Worm (Caenorhabditis elegans): ENCODE measurements around the gene aqp-10.
A peak's percentile ranks its signal among the peaks of the same experiment; 100 is the strongest.

aqp-10 gene

ce11 chrII:9774653-9775052 lies 5.0 kb upstream of the aqp-10 start (continued):
- TF ChIP-seq irx-1 (tag; optimal IDR thresholded peaks at IDR 0.05), result peak; percentile 61
- no peak for TF ChIP-seq fkh-4 (tag; optimal IDR thresholded peaks at IDR 0.05; ENCODE audit: borderline replicate concordance)
- peak in 2 of 6 experiments; percentile 17 to 49 for TF ChIP-seq elt-3 (tag; optimal IDR thresholded peaks at IDR 0.05)
- no peak for TF ChIP-seq lin-13 (GFP tag; optimal IDR thresholded peaks at IDR 0.05)
- TF ChIP-seq aly-2 (tag; optimal IDR thresholded peaks at IDR 0.05), result peak; percentile 42
- TF ChIP-seq unc-62 (GFP tag; optimal IDR thresholded peaks at IDR 0.05), result no peak
- TF ChIP-seq snu-23 (GFP tag; optimal IDR thresholded peaks at IDR 0.05), result peak; percentile 72
- TF ChIP-seq snpc-4 (tag; optimal IDR thresholded peaks at IDR 0.05), result peak; percentile 37
- TF ChIP-seq elt-2 (tag; optimal IDR thresholded peaks at IDR 0.05), result peak; percentile 41
- no peak for TF ChIP-seq Y116A8C.19 (tag; optimal IDR thresholded peaks at IDR 0.05; ENCODE audit: borderline replicate concordance)
- TF ChIP-seq nhr-85 (tag), result peak; percentile 58
- peak in 1 of 2 experiments; percentile 62 for TF ChIP-seq mdl-1 (tag; optimal IDR thresholded peaks at IDR 0.05)
- no peak for TF ChIP-seq vab-15 (tag; optimal IDR thresholded peaks at IDR 0.05)
- TF ChIP-seq swsn-7 (tag; optimal IDR thresholded peaks at IDR 0.05), result peak; percentile 75
- peak; percentile 50 for TF ChIP-seq jun-1 (tag; optimal IDR thresholded peaks at IDR 0.05)
- TF ChIP-seq pag-3 (tag; optimal IDR thresholded peaks at IDR 0.05; ENCODE audit: borderline replicate concordance, insufficient read depth), result no peak
- TF ChIP-seq ztf-11 (tag; optimal IDR thresholded peaks at IDR 0.05), result peak in 1 of 2 experiments; percentile 71
- TF ChIP-seq blmp-1 (tag; optimal IDR thresholded peaks at IDR 0.05), result no peak
- peak; percentile 77 for TF ChIP-seq nhr-47 (tag; optimal IDR thresholded peaks at IDR 0.05)
- TF ChIP-seq nhr-12 (tag; optimal IDR thresholded peaks at IDR 0.05), result no peak
- no peak for TF ChIP-seq alr-1 (tag; optimal IDR thresholded peaks at IDR 0.05; ENCODE audit: borderline replicate concordance)
- no peak for TF ChIP-seq fos-1 (tag; optimal IDR thresholded peaks at IDR 0.05)
- peak; percentile 48 to 68 for TF ChIP-seq lin-35 (GFP tag; optimal IDR thresholded peaks at IDR 0.05)
- TF ChIP-seq lir-3 (tag; optimal IDR thresholded peaks at IDR 0.05; ENCODE audit: poor library complexity), result peak; percentile 53
- TF ChIP-seq ceh-63 (GFP tag; optimal IDR thresholded peaks at IDR 0.05), result no peak
- peak; percentile 82 for TF ChIP-seq dsc-1 (tag; optimal IDR thresholded peaks at IDR 0.05)
- TF ChIP-seq ztf-4 (tag; optimal IDR thresholded peaks at IDR 0.05), result no peak
- peak; percentile 16 for TF ChIP-seq hlh-4 (tag; optimal IDR thresholded peaks at IDR 0.05)
- peak; percentile 56 for TF ChIP-seq pax-3 (tag; optimal IDR thresholded peaks at IDR 0.05)
- no peak for TF ChIP-seq grh-1 (GFP tag; IDR thresholded peaks at IDR 0.05)

- no peak for TF ChIP-seq F16B12.6 (tag; optimal IDR thresholded peaks at IDR 0.05)
- TF ChIP-seq unc-130 (tag; optimal IDR thresholded peaks at IDR 0.05), result peak; percentile 41
- no peak for TF ChIP-seq egl-13 (tag; optimal IDR thresholded peaks at IDR 0.05)
- no peak for TF ChIP-seq snu-23 (GFP tag; optimal IDR thresholded peaks at IDR 0.05)
- peak; percentile 4 for TF ChIP-seq fkh-4 (tag; optimal IDR thresholded peaks at IDR 0.05; ENCODE audit: borderline replicate concordance)
- peak; percentile 35 for TF ChIP-seq lin-14 (GFP tag; optimal IDR thresholded peaks at IDR 0.05)
- no peak for TF ChIP-seq nhr-19 (GFP tag; conservative IDR thresholded peaks at IDR 0.05)
- TF ChIP-seq lin-39 (tag; optimal IDR thresholded peaks at IDR 0.05), result no peak
- no peak for TF ChIP-seq fos-1 (tag; optimal IDR thresholded peaks at IDR 0.05)
- TF ChIP-seq pag-3 (tag; optimal IDR thresholded peaks at IDR 0.05; ENCODE audit: borderline replicate concordance, insufficient read depth), result peak; percentile 97
- TF ChIP-seq rnt-1 (tag; optimal IDR thresholded peaks at IDR 0.05), result peak; percentile 58
- no peak for TF ChIP-seq nhr-90 (tag; optimal IDR thresholded peaks at IDR 0.05; ENCODE audit: poor library complexity)
- no peak for TF ChIP-seq sup-37 (GFP tag; optimal IDR thresholded peaks at IDR 0.05)
- TF ChIP-seq dsc-1 (tag; optimal IDR thresholded peaks at IDR 0.05), result peak; percentile 77
- TF ChIP-seq pax-3 (tag; optimal IDR thresholded peaks at IDR 0.05), result no peak
- TF ChIP-seq nhr-84 (tag; optimal IDR thresholded peaks at IDR 0.05), result no peak
These were observed 4.4 kb upstream of the aqp-10 start, which contains the start of gene ZK1321.4 for ce11 chrII:9773892-9774581. ZK1321.4 (minus strand) TSS chrII:9773942.

All from whole organism, L1 larva.